In the genomic region with DNA sequence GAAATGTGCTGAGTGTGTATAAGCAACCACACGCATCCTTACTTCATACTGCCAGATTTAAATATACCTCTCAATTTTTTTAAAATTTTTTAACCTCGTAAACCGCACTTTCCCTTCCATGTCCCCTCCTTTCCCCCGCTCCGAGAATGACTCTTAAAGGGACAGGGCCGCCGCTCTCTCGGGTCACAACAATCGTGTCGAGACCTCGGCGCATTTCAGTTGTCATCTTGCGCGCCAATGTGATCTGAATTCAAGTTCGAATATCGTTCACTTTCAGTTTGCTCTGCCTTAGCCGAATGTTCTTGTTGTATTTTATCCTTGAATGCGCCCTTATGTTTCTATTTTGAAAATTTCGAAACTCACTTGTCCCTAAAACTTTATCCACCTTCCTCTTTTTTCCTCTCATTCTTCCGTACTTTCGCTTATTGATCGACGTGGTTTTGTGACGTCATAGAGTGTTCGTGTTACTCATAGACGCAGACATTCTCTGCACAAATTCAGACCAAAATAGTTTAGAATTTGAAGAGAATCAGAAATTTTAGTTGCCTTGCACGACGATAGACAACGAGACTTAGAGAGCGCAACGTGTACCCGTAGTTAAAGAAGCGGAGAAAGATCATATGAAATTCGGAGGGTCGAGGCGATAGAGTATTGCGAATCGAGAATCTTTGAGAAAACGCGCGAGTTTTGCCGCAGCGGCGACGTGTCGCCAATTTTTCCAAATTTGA, we compare ENCODE assay signal across 2 worm cellular contexts.
TF ChIP-seq lines count a peak whose summit lies in the region.

No protein-coding gene starts in this region.

TF ChIP-seq in whole organism, L2 larva, 48 proteins besides CTCF, POLR2A, EP300 and RAD21 (continued from another document):
- no peak for TF ChIP-seq unc-39 (tag; optimal IDR thresholded peaks at IDR 0.05; lab: Kevin White, UChicago)
- no peak for TF ChIP-seq ztf-1 (GFP tag; conservative IDR thresholded peaks at IDR 0.05; lab: Robert Waterston, UW)
- TF ChIP-seq ZK546.5 (tag; optimal IDR thresholded peaks at IDR 0.05; lab: Kevin White, UChicago): no peak
- no peak for TF ChIP-seq dmd-4 (tag; optimal IDR thresholded peaks at IDR 0.05; lab: Kevin White, UChicago)
- no peak for TF ChIP-seq aly-2 (tag; optimal IDR thresholded peaks at IDR 0.05; lab: Kevin White, UChicago)
- TF ChIP-seq egl-27 (tag; optimal IDR thresholded peaks at IDR 0.05; lab: Kevin White, UChicago): peak; percentile 65
- TF ChIP-seq ztf-4 (tag; optimal IDR thresholded peaks at IDR 0.05; lab: Kevin White, UChicago): peak; percentile 78
- TF ChIP-seq lin-13 (GFP tag; optimal IDR thresholded peaks at IDR 0.05; lab: Kevin White, UChicago): peak; percentile 46
- peak; percentile 21 for TF ChIP-seq ceh-82 (tag; optimal IDR thresholded peaks at IDR 0.05; lab: Kevin White, UChicago)
- peak; percentile 97 for TF ChIP-seq crh-2 (tag; optimal IDR thresholded peaks at IDR 0.05; lab: Kevin White, UChicago)
- TF ChIP-seq sma-3 (GFP tag; optimal IDR thresholded peaks at IDR 0.05; lab: Kevin White, UChicago): peak; percentile 56
- peak; percentile 60 for TF ChIP-seq nhr-6 (tag; optimal IDR thresholded peaks at IDR 0.05; lab: Kevin White, UChicago)
- peak; percentile 82 for TF ChIP-seq unc-55 (GFP tag; optimal IDR thresholded peaks at IDR 0.05; lab: Kevin White, UChicago)
- peak; percentile 76 for TF ChIP-seq nhr-129 (tag; optimal IDR thresholded peaks at IDR 0.05; lab: Kevin White, UChicago)
- peak; percentile 68 for TF ChIP-seq nhr-25 (tag; optimal IDR thresholded peaks at IDR 0.05; lab: Kevin White, UChicago)
- no peak for TF ChIP-seq peb-1 (tag; optimal IDR thresholded peaks at IDR 0.05; lab: Kevin White, UChicago)
- TF ChIP-seq nhr-21 (tag; optimal IDR thresholded peaks at IDR 0.05; lab: Kevin White, UChicago): peak; percentile 65
- TF ChIP-seq nhr-77 (tag; optimal IDR thresholded peaks at IDR 0.05; lab: Kevin White, UChicago): peak; percentile 41

TF ChIP-seq in whole organism, L4 larva, 104 proteins besides CTCF, POLR2A, EP300 and RAD21 (continued from another document):
- TF ChIP-seq daf-19 (GFP tag; conservative IDR thresholded peaks at IDR 0.05; lab: Robert Waterston, UW) (0 out of 2 replicates have a peak, but pooled peaks have one; percentile 15), ceh-28 (tag; optimal IDR thresholded peaks at IDR 0.05; lab: Kevin White, UChicago) (peak; percentile 49), zfp-3 (GFP tag; conservative IDR thresholded peaks at IDR 0.05; lab: Robert Waterston, UW) (no peak), nhr-102 (tag; optimal IDR thresholded peaks at IDR 0.05; lab: Kevin White, UChicago) (peak; percentile 61), ceh-82 (tag; optimal IDR thresholded peaks at IDR 0.05; lab: Kevin White, UChicago) (no peak), ceh-20 (GFP tag; IDR thresholded peaks at IDR 0.05; lab: Robert Waterston, UW) (no peak; the same call in 1 of the 2 replicates), mxl-3 (GFP tag; optimal IDR thresholded peaks at IDR 0.05; lab: Kevin White, UChicago) (no peak), zag-1 (tag; optimal IDR thresholded peaks at IDR 0.05; lab: Kevin White, UChicago) (no peak), nhr-77 (tag; optimal IDR thresholded peaks at IDR 0.05; lab: Kevin White, UChicago) (peak; percentile 92), mdt-29 (GFP tag; IDR thresholded peaks at IDR 0.05; lab: Robert Waterston, UW) (no peak), nhr-42 (GFP tag; IDR thresholded peaks at IDR 0.05; lab: Robert Waterston, UW) (peak; percentile 64; the same call in 1 of the 2 replicates), set-16 (GFP tag; IDR thresholded peaks at IDR 0.05; lab: Robert Waterston, UW) (no peak), T26A8.4 (GFP tag; IDR thresholded peaks at IDR 0.05; lab: Robert Waterston, UW) (peak; percentile 62), mep-1 (tag; optimal IDR thresholded peaks at IDR 0.05; lab: Kevin White, UChicago) (peak; percentile 94), vab-7 (GFP tag; IDR thresholded peaks at IDR 0.05; lab: Robert Waterston, UW) (no peak), nhr-48 (tag; optimal IDR thresholded peaks at IDR 0.05; lab: Kevin White, UChicago) (peak; percentile 77), sdz-12 (GFP tag; optimal IDR thresholded peaks at IDR 0.05; lab: Kevin White, UChicago) (no peak), F37D6.2 (tag; optimal IDR thresholded peaks at IDR 0.05; lab: Kevin White, UChicago) (peak; percentile 20), F49E8.2 (tag; optimal IDR thresholded peaks at IDR 0.05; lab: Kevin White, UChicago; ENCODE audit: borderline replicate concordance) (no peak), egl-27 (tag; optimal IDR thresholded peaks at IDR 0.05; lab: Kevin White, UChicago) (no peak), lin-38 (GFP tag; IDR thresholded peaks at IDR 0.05; lab: Robert Waterston, UW) (peak; percentile 18), fos-1 (tag; optimal IDR thresholded peaks at IDR 0.05; lab: Kevin White, UChicago) (no peak), snpc-1.2 (GFP tag; IDR thresholded peaks at IDR 0.05; lab: Robert Waterston, UW) (no peak), spr-1 (tag; optimal IDR thresholded peaks at IDR 0.05; lab: Kevin White, UChicago) (no peak), arid-1 (GFP tag; conservative IDR thresholded peaks at IDR 0.05; lab: Robert Waterston, UW) (no peak), hlh-11 (tag; optimal IDR thresholded peaks at IDR 0.05; lab: Kevin White, UChicago) (peak; percentile 84), Y5F2A.4 (GFP tag; optimal IDR thresholded peaks at IDR 0.05; lab: Kevin White, UChicago) (no peak), saeg-2 (GFP tag; IDR thresholded peaks at IDR 0.05; lab: Robert Waterston, UW) (0 out of 2 replicates have a peak, but pooled peaks have one; percentile 21), daf-8 (GFP tag; IDR thresholded peaks at IDR 0.05; lab: Robert Waterston, UW) (no peak), Y75B8A.6 (GFP tag; IDR thresholded peaks at IDR 0.05; lab: Robert Waterston, UW) (no peak), cey-2 (tag; optimal IDR thresholded peaks at IDR 0.05; lab: Kevin White, UChicago; ENCODE audit: borderline replicate concordance, insufficient read depth) (no peak), dpl-1 (GFP tag; optimal IDR thresholded peaks at IDR 0.05; lab: Kevin White, UChicago) (peak; percentile 39), pha-4 (GFP tag; IDR thresholded peaks at IDR 0.05; lab: Robert Waterston, UW) (no peak; the same call in 1 of the 2 replicates), pha-4 (tag; optimal IDR thresholded peaks at IDR 0.05; lab: Kevin White, UChicago) (no peak), tra-1 (GFP tag; IDR thresholded peaks at IDR 0.05; lab: Robert Waterston, UW) (no peak), daf-12 (tag; optimal IDR thresholded peaks at IDR 0.05; lab: Kevin White, UChicago) (no peak), nhr-76 (tag; optimal IDR thresholded peaks at IDR 0.05; lab: Kevin White, UChicago) (no peak), nhr-10 (tag; optimal IDR thresholded peaks at IDR 0.05; lab: Kevin White, UChicago) (no peak), zip-2 (tag; optimal IDR thresholded peaks at IDR 0.05; lab: Kevin White, UChicago) (no peak), mxl-2 (GFP tag; conservative IDR thresholded peaks at IDR 0.05; lab: Robert Waterston, UW) (no peak), mes-2 (tag; optimal IDR thresholded peaks at IDR 0.05; lab: Kevin White, UChicago; ENCODE audit: poor library complexity, severe bottlenecking) (peak; percentile 67), hmg-1.1 (GFP tag; IDR thresholded peaks at IDR 0.05; lab: Robert Waterston, UW) (peak; percentile 43), Y105C5A.15 (GFP tag; IDR thresholded peaks at IDR 0.05; lab: Robert Waterston, UW) (no peak), fkh-10 (GFP tag; optimal IDR thresholded peaks at IDR 0.05; lab: Kevin White, UChicago) (peak; percentile 13), unc-130 (GFP tag; optimal IDR thresholded peaks at IDR 0.05; lab: Kevin White, UChicago) (no peak), lin-1 (GFP tag; IDR thresholded peaks at IDR 0.05; lab: Robert Waterston, UW) (no peak), lir-3 (tag; optimal IDR thresholded peaks at IDR 0.05; lab: Kevin White, UChicago) (no peak), nhr-237 (tag; optimal IDR thresholded peaks at IDR 0.05; lab: Kevin White, UChicago) (no peak), D1046.2 (GFP tag; IDR thresholded peaks at IDR 0.05; lab: Robert Waterston, UW) (no peak), lin-13 (GFP tag; optimal IDR thresholded peaks at IDR 0.05; lab: Kevin White, UChicago) (peak; percentile 31), lin-29 (GFP tag; IDR thresholded peaks at IDR 0.05; lab: Robert Waterston, UW) (no peak), ZK546.5 (tag; optimal IDR thresholded peaks at IDR 0.05; lab: Kevin White, UChicago) (no peak), snpc-4 (tag; optimal IDR thresholded peaks at IDR 0.05; lab: Kevin White, UChicago) (no peak), lin-39 (tag; optimal IDR thresholded peaks at IDR 0.05; lab: Kevin White, UChicago) (no peak), R02D3.7 (tag; optimal IDR thresholded peaks at IDR 0.05; lab: Kevin White, UChicago) (no peak), egl-43 (GFP tag; IDR thresholded peaks at IDR 0.05; lab: Robert Waterston, UW) (no peak), nhr-11 (tag; optimal IDR thresholded peaks at IDR 0.05; lab: Kevin White, UChicago) (peak; percentile 56), aha-1 (tag; lab: Kevin White, UChicago) (peak; percentile 96), ceh-44 (GFP tag; IDR thresholded peaks at IDR 0.05; lab: Robert Waterston, UW) (no peak), pqm-1 (tag; optimal IDR thresholded peaks at IDR 0.05; lab: Kevin White, UChicago) (no peak), nhr-111 (GFP tag; optimal IDR thresholded peaks at IDR 0.05; lab: Kevin White, UChicago) (no peak), daf-16 (GFP tag; optimal IDR thresholded peaks at IDR 0.05; lab: Kevin White, UChicago) (no peak), daf-16 (tag; optimal IDR thresholded peaks at IDR 0.05; lab: Kevin White, UChicago) (peak; percentile 58), madf-5 (GFP tag; IDR thresholded peaks at IDR 0.05; lab: Robert Waterston, UW) (no peak), nhr-41 (GFP tag; IDR thresholded peaks at IDR 0.05; lab: Robert Waterston, UW) (no peak), nhr-6 (tag; optimal IDR thresholded peaks at IDR 0.05; lab: Kevin White, UChicago) (no peak), skn-1 (tag; optimal IDR thresholded peaks at IDR 0.05; lab: Kevin White, UChicago) (no peak), F44E2.7 (GFP tag; IDR thresholded peaks at IDR 0.05; lab: Robert Waterston, UW) (no peak), duxl-1 (tag; optimal IDR thresholded peaks at IDR 0.05; lab: Kevin White, UChicago; ENCODE audit: poor library complexity) (no peak), F26F4.8 (GFP tag; conservative IDR thresholded peaks at IDR 0.05; lab: Robert Waterston, UW) (no peak), ZK337.2 (GFP tag; IDR thresholded peaks at IDR 0.05; lab: Robert Waterston, UW) (no peak), tag-97 (GFP tag; IDR thresholded peaks at IDR 0.05; lab: Robert Waterston, UW) (no peak), nhr-28 (tag; optimal IDR thresholded peaks at IDR 0.05; lab: Kevin White, UChicago) (peak; percentile 83), T20F7.1 (GFP tag; optimal IDR thresholded peaks at IDR 0.05; lab: Kevin White, UChicago) (peak; percentile 88), mdl-1 (tag; optimal IDR thresholded peaks at IDR 0.05; lab: Kevin White, UChicago) (peak in 1 of 2 experiments; percentile 65), lsy-2 (tag; optimal IDR thresholded peaks at IDR 0.05; lab: Kevin White, UChicago) (peak; percentile 35 to 72), lim-7 (GFP tag; IDR thresholded peaks at IDR 0.05; lab: Robert Waterston, UW) (no peak), attf-4 (tag; optimal IDR thresholded peaks at IDR 0.05; lab: Kevin White, UChicago) (no peak), unc-39 (tag; optimal IDR thresholded peaks at IDR 0.05; lab: Kevin White, UChicago) (no peak), ceh-62 (tag; optimal IDR thresholded peaks at IDR 0.05; lab: Kevin White, UChicago) (no peak), aly-2 (tag; optimal IDR thresholded peaks at IDR 0.05; lab: Kevin White, UChicago) (no peak), dmd-9 (GFP tag; IDR thresholded peaks at IDR 0.05; lab: Robert Waterston, UW) (no peak), lin-15B (tag; optimal IDR thresholded peaks at IDR 0.05; lab: Kevin White, UChicago) (no peak), php-3 (GFP tag; IDR thresholded peaks at IDR 0.05; lab: Robert Waterston, UW) (no peak), hif-1 (tag; optimal IDR thresholded peaks at IDR 0.05; lab: Kevin White, UChicago) (peak in 1 of 2 experiments; percentile 28), ctbp-1 (GFP tag; IDR thresholded peaks at IDR 0.05; lab: Robert Waterston, UW) (no peak)
